Fruit fly (Drosophila melanogaster) whole organism, embryonic: Measurements from ENCODE around the gene Pstk.

Experiments
- ATbp ChIP-seq: fragments of 200-800 bp; sonication (Bioruptor generic); optimal IDR thresholded peaks from 2 replicates; lab custom pipeline; 2017; ENCODE audit warnings: missing biosample characterization, mild to moderate bottlenecking, missing genetic modification characterization, missing genetic modification reagents
- Antp ChIP-seq: fragments of 200-800 bp; sonication (Bioruptor generic); optimal IDR thresholded peaks from 3 replicates; lab custom pipeline; 2016; ENCODE audit warnings: missing biosample characterization, missing genetic modification characterization
- Atf-2 ChIP-seq: fragments of 200-800 bp; sonication (Bioruptor generic); optimal IDR thresholded peaks from 2 replicates; lab custom pipeline; 2016; ENCODE audit warnings: missing biosample characterization, missing genetic modification characterization
- Awh ChIP-seq: fragments of 200-800 bp; sonication (Bioruptor generic); IDR thresholded peaks from 2 replicates; pipeline ENCODE4, ENCODE4 v1.3.6; 2022; ENCODE audit warnings: missing biosample characterization, missing genetic modification characterization
- CG10267 ChIP-seq: fragments of 200-800 bp; sonication (Bioruptor generic); optimal IDR thresholded peaks from 2 replicates; lab custom pipeline; 2018; ENCODE audit warnings: missing biosample characterization, mild to moderate bottlenecking, missing genetic modification characterization, moderate library complexity
- CG10462 ChIP-seq: fragments of 200-800 bp; sonication (Bioruptor generic); optimal IDR thresholded peaks from 2 replicates; lab custom pipeline; 2016; ENCODE audit warnings: missing biosample characterization, missing genetic modification characterization
- CG11398 ChIP-seq: fragments of 200-800 bp; sonication (Bioruptor generic); optimal IDR thresholded peaks from 2 replicates; lab custom pipeline; 2016; ENCODE audit warnings: missing biosample characterization, missing genetic modification characterization
- CG11560 ChIP-seq: fragments of 200-800 bp; sonication (Bioruptor generic); IDR thresholded peaks from 3 replicates; pipeline ENCODE4 v1.3.6; 2022; ENCODE audit warnings: missing biosample characterization, missing genetic modification characterization
- CG14860 ChIP-seq: fragments of 200-800 bp; sonication (Bioruptor generic); IDR thresholded peaks from 3 replicates; pipeline ENCODE4 v1.3.6; 2022; ENCODE audit warnings: missing biosample characterization, missing genetic modification characterization; ENCODE audit not compliant: partially characterized antibody
- CG16813 ChIP-seq: fragments of 200-800 bp; sonication (Bioruptor generic); IDR thresholded peaks from 3 replicates; pipeline ENCODE4 v1.3.6; 2022; ENCODE audit warnings: missing biosample characterization, missing genetic modification characterization; ENCODE audit not compliant: partially characterized antibody
- CG17802 ChIP-seq: fragments of 200-800 bp; sonication (Bioruptor generic); optimal IDR thresholded peaks from 2 replicates; lab custom pipeline; 2018; ENCODE audit warnings: missing biosample characterization, mild to moderate bottlenecking, missing genetic modification characterization, moderate library complexity
- CG2712 ChIP-seq: fragments of 200-800 bp; optimal IDR thresholded peaks from 3 replicates; lab custom pipeline; 2019; ENCODE audit warnings: missing biosample characterization, mild to moderate bottlenecking, missing genetic modification characterization, moderate library complexity
- CG30020 ChIP-seq: fragments of 200-800 bp; optimal IDR thresholded peaks from 2 replicates; lab custom pipeline; 2019; ENCODE audit warnings: missing biosample characterization, mild to moderate bottlenecking, missing genetic modification characterization, moderate library complexity
- CG34376 ChIP-seq: fragments of 200-800 bp; sonication (Bioruptor generic); optimal IDR thresholded peaks from 2 replicates; lab custom pipeline; 2018; ENCODE audit warnings: missing biosample characterization, mild to moderate bottlenecking, missing genetic modification characterization
- CG3838 ChIP-seq: fragments of 200-800 bp; sonication (Bioruptor generic); optimal IDR thresholded peaks from 3 replicates; lab custom pipeline; 2016; ENCODE audit warnings: missing biosample characterization, missing genetic modification characterization
- CG42726 ChIP-seq: fragments of 200-800 bp; sonication (Bioruptor generic); IDR thresholded peaks from 2 replicates; pipeline ENCODE4 v1.3.6; 2022; ENCODE audit warnings: missing biosample characterization, missing genetic modification characterization; ENCODE audit not compliant: partially characterized antibody
- CG4360 ChIP-seq: fragments of 200-800 bp; sonication (Bioruptor generic); IDR thresholded peaks from 2 replicates; pipeline ENCODE4 v1.3.6; 2022; ENCODE audit warnings: missing biosample characterization, missing genetic modification characterization
- CG6175 ChIP-seq: fragments of 200-800 bp; sonication (Bioruptor generic); IDR thresholded peaks from 3 replicates; pipeline ENCODE4 v1.3.6; 2022; ENCODE audit warnings: missing biosample characterization, missing genetic modification characterization
- CG7271 ChIP-seq: fragments of 200-800 bp; sonication (Bioruptor generic); optimal IDR thresholded peaks from 2 replicates; lab custom pipeline; 2018; ENCODE audit warnings: missing biosample characterization, mild to moderate bottlenecking, missing genetic modification characterization, moderate library complexity
- CG8924 ChIP-seq: fragments of 200-800 bp; optimal IDR thresholded peaks from 3 replicates; lab custom pipeline; 2019; ENCODE audit warnings: missing biosample characterization, mild to moderate bottlenecking, missing genetic modification characterization, moderate library complexity
- D ChIP-seq, 2 experiments: fragments of 200-800 bp in 1 of 2; fragments of >200 bp in 1 of 2; sonication (Bioruptor generic) in 1 of 2; optimal IDR thresholded peaks; 2 replicates in 1 of 2; 3 replicates in 1 of 2; lab custom pipeline; 2017; ENCODE audit warnings: mild to moderate bottlenecking in 1 of 2, missing biosample characterization in 1 of 2, missing genetic modification characterization in 1 of 2, missing genetic modification reagents in 1 of 2
- E2f2 ChIP-seq: fragments of 200-800 bp; sonication (Bioruptor generic); IDR thresholded peaks from 2 replicates; pipeline ENCODE4 v1.3.6; 2022; ENCODE audit warnings: missing biosample characterization, missing genetic modification characterization
- Fer2 ChIP-seq: fragments of 200-800 bp; sonication (Bioruptor generic); optimal IDR thresholded peaks from 2 replicates; lab custom pipeline; 2018; ENCODE audit warnings: missing biosample characterization, mild to moderate bottlenecking, missing genetic modification characterization, moderate library complexity
- HHEX ChIP-seq: fragments of 200-800 bp; sonication (Bioruptor generic); optimal IDR thresholded peaks from 3 replicates; lab custom pipeline; 2017; ENCODE audit warnings: missing biosample characterization, mild to moderate bottlenecking, missing genetic modification characterization, missing genetic modification reagents
- HLH4C ChIP-seq: fragments of 200-800 bp; sonication (Bioruptor generic); IDR thresholded peaks from 3 replicates; pipeline ENCODE4 v1.3.6; 2022; ENCODE audit warnings: missing biosample characterization, missing genetic modification characterization; ENCODE audit not compliant: partially characterized antibody
- Mad ChIP-seq: fragments of 200-800 bp; sonication (Bioruptor generic); optimal IDR thresholded peaks from 2 replicates; lab custom pipeline; 2016; ENCODE audit warnings: missing biosample characterization, missing genetic modification characterization
- Med ChIP-seq: fragments of 200-800 bp; sonication (Bioruptor generic); peaks from one replicate; lab custom pipeline; 2016; ENCODE audit warnings: missing biosample characterization, missing genetic modification characterization, mild to moderate bottlenecking, inconsistent platforms, moderate library complexity
- Myb ChIP-seq: fragments of 200-800 bp; sonication (Bioruptor generic); optimal IDR thresholded peaks from 2 replicates; lab custom pipeline; 2016; ENCODE audit warnings: missing biosample characterization, missing genetic modification characterization
- Nf-YC ChIP-seq: fragments of 200-800 bp; optimal IDR thresholded peaks from 3 replicates; lab custom pipeline; 2019; ENCODE audit warnings: missing biosample characterization, mild to moderate bottlenecking, missing genetic modification characterization, moderate library complexity
- Pdp1 ChIP-seq, 2 experiments: fragments of 200-800 bp; sonication (Bioruptor generic); optimal IDR thresholded peaks; 3 replicates each; lab custom pipeline; 2016; ENCODE audit warnings: missing biosample characterization in 2 of 2, missing genetic modification characterization in 2 of 2, mild to moderate bottlenecking in 1 of 2, moderate library complexity in 1 of 2
- Sox102F ChIP-seq: fragments of 200-800 bp; sonication (Bioruptor generic); optimal IDR thresholded peaks from 2 replicates; lab custom pipeline; 2018; ENCODE audit warnings: missing biosample characterization, mild to moderate bottlenecking, missing genetic modification characterization, moderate library complexity
- Vsx1 ChIP-seq: fragments of 200-800 bp; sonication (Bioruptor generic); optimal IDR thresholded peaks from 2 replicates; lab custom pipeline; 2017; ENCODE audit warnings: missing biosample characterization, mild to moderate bottlenecking, missing genetic modification characterization, missing genetic modification reagents
- bcd ChIP-seq: fragments of 200-800 bp; sonication (Bioruptor generic); optimal IDR thresholded peaks from 2 replicates; lab custom pipeline; 2017; ENCODE audit warnings: missing biosample characterization, mild to moderate bottlenecking, missing genetic modification characterization
- ci ChIP-seq: fragments of 200-800 bp; sonication (Bioruptor generic); IDR thresholded peaks from 3 replicates; pipeline ENCODE4 v1.3.6; 2022; ENCODE audit warnings: missing biosample characterization, missing genetic modification characterization
- fd96Cb ChIP-seq: fragments of 200-800 bp; sonication (Bioruptor generic); optimal IDR thresholded peaks from 2 replicates; lab custom pipeline; 2018; ENCODE audit warnings: missing biosample characterization, mild to moderate bottlenecking, missing genetic modification characterization, moderate library complexity
- grau ChIP-seq: fragments of 200-800 bp; optimal IDR thresholded peaks from 3 replicates; lab custom pipeline; 2019; ENCODE audit warnings: missing biosample characterization, mild to moderate bottlenecking, missing genetic modification characterization, moderate library complexity
- grn ChIP-seq: fragments of 200-800 bp; sonication (Bioruptor generic); optimal IDR thresholded peaks from 3 replicates; lab custom pipeline; 2017; ENCODE audit warnings: missing biosample characterization, missing genetic modification characterization
- gro ChIP-seq: fragments of 200-800 bp; sonication (Bioruptor generic); optimal IDR thresholded peaks from 2 replicates; lab custom pipeline; 2016; ENCODE audit warnings: missing biosample characterization, missing genetic modification characterization
- ham ChIP-seq: fragments of 200-800 bp; sonication (Bioruptor generic); IDR thresholded peaks from 2 replicates; pipeline ENCODE4 v1.3.6; 2022; ENCODE audit warnings: missing biosample characterization, missing genetic modification characterization
- ind ChIP-seq: fragments of 200-800 bp; sonication (Bioruptor generic); optimal IDR thresholded peaks from 3 replicates; lab custom pipeline; 2016; ENCODE audit warnings: missing biosample characterization, missing genetic modification characterization
- lilli ChIP-seq: fragments of 200-800 bp; sonication (Bioruptor generic); optimal IDR thresholded peaks from 3 replicates; lab custom pipeline; 2016; ENCODE audit warnings: missing biosample characterization, missing genetic modification characterization
- sens-2 ChIP-seq: fragments of 200-800 bp; sonication (Bioruptor generic); IDR thresholded peaks from 2 replicates; pipeline ENCODE4 v1.3.6; 2022; ENCODE audit warnings: missing biosample characterization, missing genetic modification characterization
- sisA ChIP-seq: fragments of 200-800 bp; sonication (Bioruptor generic); IDR thresholded peaks from 2 replicates; pipeline ENCODE4 v1.3.6; 2022; ENCODE audit warnings: missing biosample characterization, missing genetic modification characterization
- sna ChIP-seq: fragments of 200-800 bp; sonication (Bioruptor generic); IDR thresholded peaks from 2 replicates; pipeline ENCODE4 v1.3.6; 2022; ENCODE audit warnings: missing biosample characterization, missing genetic modification characterization; ENCODE audit not compliant: partially characterized antibody
- unpg ChIP-seq: fragments of 200-800 bp; sonication (Bioruptor generic); optimal IDR thresholded peaks from 3 replicates; lab custom pipeline; 2018; ENCODE audit warnings: missing biosample characterization, mild to moderate bottlenecking, missing genetic modification characterization, moderate library complexity
- vfl ChIP-seq: fragments of 200-800 bp; sonication (Bioruptor generic); optimal IDR thresholded peaks from 2 replicates; lab custom pipeline; 2016; ENCODE audit warnings: missing biosample characterization, missing genetic modification characterization
- wek ChIP-seq: fragments of 200-800 bp; sonication (Bioruptor generic); optimal IDR thresholded peaks from 3 replicates; lab custom pipeline; 2018; ENCODE audit warnings: missing biosample characterization, mild to moderate bottlenecking, missing genetic modification characterization, moderate library complexity
- zen ChIP-seq: fragments of 200-800 bp; sonication (Bioruptor generic); optimal IDR thresholded peaks from 3 replicates; lab custom pipeline; 2018; ENCODE audit warnings: missing biosample characterization, mild to moderate bottlenecking, missing genetic modification characterization, moderate library complexity

Pstk gene

dm6 chrX:19642819-19643504 lies 24.6 kb upstream of the Pstk start, which contains the start of the genes CG12237 and Sec61gamma (continued):
- TF ChIP-seq HLH4C (GFP tag; lab: Robert Waterston, UW) (no peak), grau (tag; lab: Kevin White, UChicago) (peak; percentile 28), Med (peak; percentile 88), CG7271 (tag; lab: Kevin White, UChicago) (no peak), Atf-2 (GFP tag; lab: Kevin White, UChicago) (no peak), Fer2 (tag; lab: Kevin White, UChicago) (no peak), sens-2 (no peak), CG30020 (tag; lab: Kevin White, UChicago) (peak; percentile 28), Myb (GFP tag; lab: Kevin White, UChicago) (peak; percentile 22), ci (GFP tag; lab: Robert Waterston, UW) (peak; percentile 74), E2f2 (GFP tag; lab: Robert Waterston, UW) (peak; percentile 33; the same call in 1 of the 2 replicates), ATbp (GFP tag; lab: Kevin White, UChicago) (no peak), CG10267 (tag; lab: Kevin White, UChicago) (peak; percentile 41), gro (peak; percentile 26), CG17802 (tag; lab: Kevin White, UChicago) (peak; percentile 15), Nf-YC (tag; lab: Kevin White, UChicago) (peak; percentile 39), CG16813 (no peak), bcd (GFP tag; lab: Kevin White, UChicago) (peak; percentile 42), CG14860 (GFP tag; lab: Robert Waterston, UW) (no peak), Antp (GFP tag; lab: Kevin White, UChicago) (peak; percentile 28), CG3838 (GFP tag; lab: Kevin White, UChicago) (no peak), Mad (GFP tag; lab: Kevin White, UChicago) (peak; percentile 9), vfl (no peak), zen (tag; lab: Kevin White, UChicago) (no peak), CG2712 (tag; lab: Kevin White, UChicago) (peak; percentile 48), CG34376 (peak; percentile 48), CG8924 (tag; lab: Kevin White, UChicago) (no peak), sna (no peak), D (optimal IDR thresholded peaks at IDR 0.05; lab: Kevin White, UChicago) (no peak), D (GFP tag; optimal IDR thresholded peaks at IDR 0.05; lab: Kevin White, UChicago) (no peak), Awh (no peak), wek (GFP tag; lab: Kevin White, UChicago) (no peak), CG6175 (GFP tag; lab: Robert Waterston, UW) (0 out of 3 replicates have a peak, but pooled peaks have one; percentile 7), lilli (GFP tag; lab: Kevin White, UChicago) (peak; percentile 25), ind (GFP tag; lab: Kevin White, UChicago) (no peak), CG11560 (tag; lab: Robert Waterston, UW) (no peak), CG11398 (GFP tag; lab: Kevin White, UChicago) (no peak), sisA (GFP tag; lab: Robert Waterston, UW) (0 out of 2 replicates have a peak, but pooled peaks have one; percentile 12), Pdp1 (GFP tag; optimal IDR thresholded peaks at IDR 0.05; lab: Kevin White, UChicago) (peak in 1 of 2 experiments; percentile 38), CG42726 (GFP tag; lab: Robert Waterston, UW) (peak; percentile 33; the same call in 1 of the 2 replicates), ham (no peak), Vsx1 (GFP tag; lab: Kevin White, UChicago) (no peak), CG10462 (peak; percentile 12), CG4360 (GFP tag; lab: Robert Waterston, UW) (no peak), grn (GFP tag; lab: Kevin White, UChicago) (no peak), Sox102F (GFP tag; lab: Kevin White, UChicago) (no peak), unpg (GFP tag; lab: Kevin White, UChicago) (no peak), fd96Cb (no peak), HHEX (GFP tag; lab: Kevin White, UChicago) (peak; percentile 11)
